Fruit fly (Drosophila melanogaster) S2 (cell line): Measurements from ENCODE around the gene CG4408.

Experiments
- CG8478 ChIP-seq: fragments of >200 bp; optimal IDR thresholded peaks from 2 replicates; lab custom pipeline; 2018
- CTCF ChIP-seq, 2 experiments: fragments of >200 bp; optimal IDR thresholded peaks; 2 replicates each; lab custom pipeline; 2018

Gene CG4408

dm6 chr3R:23315221-23315620 is 48.2 kb downstream of the CG4408 start:
- TF ChIP-seq CTCF (optimal IDR thresholded peaks at IDR 0.05; lab: Kevin White, UChicago) (no peak), CG8478 (lab: Kevin White, UChicago) (peak; percentile 82)

dm6 chr3R:23314332-23314731 is 49.0 kb downstream of the CG4408 start:
- TF ChIP-seq CTCF (optimal IDR thresholded peaks at IDR 0.05; lab: Kevin White, UChicago) = no peak
- no peak for TF ChIP-seq CG8478 (lab: Kevin White, UChicago)

dm6 chr3R:23312796-23313195 is 50.6 kb downstream of the CG4408 start:
- TF ChIP-seq CTCF (optimal IDR thresholded peaks at IDR 0.05; lab: Kevin White, UChicago) = no peak
- TF ChIP-seq CG8478 (lab: Kevin White, UChicago) = no peak
